Worm (Caenorhabditis elegans): ENCODE results near the gene H40L08.9.

H40L08.9 gene

DNA sequence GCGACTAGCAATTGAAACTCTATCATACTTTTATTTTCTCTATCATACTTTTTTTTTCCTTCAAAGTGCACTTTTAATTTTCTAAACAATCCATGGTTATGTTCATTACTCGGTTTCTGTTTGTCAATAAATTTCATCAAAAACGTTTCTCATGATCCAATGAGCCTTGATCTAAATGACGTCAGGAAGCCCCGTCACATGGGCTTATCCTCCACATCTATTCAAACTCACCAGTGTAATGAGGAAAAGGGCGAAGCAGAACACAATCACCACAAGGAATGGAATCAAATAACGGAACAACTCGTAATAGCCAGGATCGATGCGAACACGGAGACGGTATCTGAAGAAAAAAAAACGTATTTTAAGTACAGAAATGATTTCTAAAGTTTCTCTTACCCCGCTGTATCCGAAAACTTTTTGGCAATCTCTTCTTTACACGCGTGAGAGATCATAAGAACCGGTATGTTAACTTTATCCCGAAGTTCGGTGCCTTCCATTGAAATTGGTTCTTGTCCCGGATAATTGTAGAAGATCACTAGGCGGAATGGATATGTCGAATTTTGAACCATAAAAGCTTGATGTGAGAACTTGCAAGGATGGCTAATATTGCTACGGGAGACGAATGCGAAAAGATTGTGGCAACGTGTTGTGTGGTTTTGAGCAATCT lies 37.1 kb downstream of the H40L08.9 start:
- no peak for TF ChIP-seq sptf-2 (GFP tag; optimal IDR thresholded peaks at IDR 0.05)
- TF ChIP-seq lin-54 (GFP tag; optimal IDR thresholded peaks at IDR 0.05) = no peak
- TF ChIP-seq zfh-2 (GFP tag; conservative IDR thresholded peaks at IDR 0.05) = no peak
- no peak for TF ChIP-seq ets-4 (GFP tag; optimal IDR thresholded peaks at IDR 0.05)
- TF ChIP-seq hlh-12 (tag; optimal IDR thresholded peaks at IDR 0.05) = no peak
- no peak for TF ChIP-seq him-1 (tag; optimal IDR thresholded peaks at IDR 0.05)
- TF ChIP-seq K12H6.12 (tag; optimal IDR thresholded peaks at IDR 0.05) = no peak
- no peak for TF ChIP-seq tlf-1 (GFP tag; optimal IDR thresholded peaks at IDR 0.05)
- no peak for TF ChIP-seq nhr-90 (tag; optimal IDR thresholded peaks at IDR 0.05)
- TF ChIP-seq F57A8.1 (GFP tag; optimal IDR thresholded peaks at IDR 0.05) = no peak
- TF ChIP-seq dox-1 (GFP tag; IDR thresholded peaks at IDR 0.05) = no peak
- no peak for TF ChIP-seq mes-4 (tag; optimal IDR thresholded peaks at IDR 0.05)
- TF ChIP-seq ZK185.1 (tag; optimal IDR thresholded peaks at IDR 0.05; ENCODE audit: poor library complexity, severe bottlenecking) = no peak
- no peak for TF ChIP-seq sdz-38 (tag; optimal IDR thresholded peaks at IDR 0.05)

DNA sequence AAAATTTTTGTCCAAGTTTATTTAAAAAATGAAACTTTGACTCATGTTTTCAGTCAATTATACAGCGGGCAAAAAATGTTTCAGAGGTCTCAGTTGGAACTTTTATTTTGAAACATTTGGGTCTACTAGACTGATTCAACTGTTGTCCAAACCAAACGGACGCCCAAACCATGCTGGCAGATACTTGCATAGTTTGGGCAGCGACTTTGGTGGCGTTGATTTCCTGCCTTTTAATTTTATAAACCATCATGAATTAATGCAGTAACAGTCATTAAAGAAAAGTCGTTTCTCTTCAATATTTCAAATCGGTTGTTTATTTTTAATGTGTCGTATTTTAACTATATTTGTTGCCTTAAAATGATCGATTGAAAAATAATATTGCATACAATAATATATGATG lies 40.0 kb downstream of the H40L08.9 start:
- TF ChIP-seq mxl-1 (tag; optimal IDR thresholded peaks at IDR 0.05) (no peak), athp-1 (tag; optimal IDR thresholded peaks at IDR 0.05) (peak; percentile 16), nfyb-1 (GFP tag; IDR thresholded peaks at IDR 0.05) (peak; percentile 28; the same call in 1 of the 2 replicates), tbx-9 (tag; optimal IDR thresholded peaks at IDR 0.05; ENCODE audit: borderline replicate concordance) (no peak), cebp-1 (GFP tag; IDR thresholded peaks at IDR 0.05) (no peak), cebp-1 (tag; optimal IDR thresholded peaks at IDR 0.05) (peak; percentile 21), repo-1 (tag; optimal IDR thresholded peaks at IDR 0.05) (peak; percentile 65), ZK185.1 (tag; optimal IDR thresholded peaks at IDR 0.05; ENCODE audit: poor library complexity, severe bottlenecking) (peak; percentile 19), ekl-4 (GFP tag; IDR thresholded peaks at IDR 0.05) (no peak), ceh-40 (GFP tag; IDR thresholded peaks at IDR 0.05) (no peak), F22D6.2 (tag; optimal IDR thresholded peaks at IDR 0.05) (peak; percentile 17), nhr-27 (tag; optimal IDR thresholded peaks at IDR 0.05) (no peak), efl-1 (GFP tag; optimal IDR thresholded peaks at IDR 0.05) (no peak), attf-5 (GFP tag; optimal IDR thresholded peaks at IDR 0.05) (no peak), ceh-58 (GFP tag; IDR thresholded peaks at IDR 0.05) (no peak), chd-7 (tag; optimal IDR thresholded peaks at IDR 0.05) (peak; percentile 41), lin-40 (tag; optimal IDR thresholded peaks at IDR 0.05) (peak; percentile 51), madf-3 (GFP tag; IDR thresholded peaks at IDR 0.05) (peak; percentile 59; the same call in 1 of the 2 replicates), dox-1 (GFP tag; IDR thresholded peaks at IDR 0.05) (no peak), T07F8.4 (tag; optimal IDR thresholded peaks at IDR 0.05) (no peak), hlh-12 (tag; optimal IDR thresholded peaks at IDR 0.05) (no peak), T26A5.8 (tag; optimal IDR thresholded peaks at IDR 0.05) (no peak), let-526 (GFP tag; IDR thresholded peaks at IDR 0.05) (no peak), lsy-27 (tag; optimal IDR thresholded peaks at IDR 0.05; ENCODE audit: borderline replicate concordance, insufficient read depth) (no peak)

DNA sequence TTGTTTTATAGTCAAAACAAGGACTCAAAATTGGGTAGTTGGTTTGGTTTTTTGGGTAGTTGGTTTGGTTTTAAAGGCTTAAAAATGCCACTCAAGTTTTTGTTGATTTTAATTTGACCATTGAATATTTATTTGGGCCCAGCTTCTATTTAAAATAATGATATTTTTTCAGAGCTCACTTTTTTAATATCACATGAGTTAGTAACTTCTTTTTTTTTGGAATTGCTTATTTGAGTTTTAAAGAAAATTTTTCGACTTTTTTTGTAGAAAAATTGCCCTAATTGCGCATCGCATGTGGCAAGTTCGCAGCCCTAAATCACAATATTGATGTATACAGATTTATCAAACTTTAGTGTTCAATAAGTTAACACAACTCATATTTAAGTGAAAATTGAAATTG lies 40.5 kb downstream of the H40L08.9 start:
- TF ChIP-seq bed-1 (GFP tag; IDR thresholded peaks at IDR 0.05) (no peak), mel-28 (tag; optimal IDR thresholded peaks at IDR 0.05; ENCODE audit: borderline replicate concordance) (no peak), lir-1 (GFP tag; conservative IDR thresholded peaks at IDR 0.05) (no peak), F22D6.2 (tag; optimal IDR thresholded peaks at IDR 0.05) (no peak), lin-35 (GFP tag; optimal IDR thresholded peaks at IDR 0.05) (no peak), F57C9.4 (tag; optimal IDR thresholded peaks at IDR 0.05) (no peak), let-607 (tag; optimal IDR thresholded peaks at IDR 0.05) (no peak)

Measured in whole organism, young adult.